Fruit fly (Drosophila melanogaster) whole organism, prepupa: ENCODE results near the gene Caper.
A peak's percentile ranks its signal among the peaks of the same experiment; 100 is the strongest.

Source experiments
- Blimp-1 ChIP-seq: fragments of 200-800 bp; sonication (Bioruptor generic); optimal IDR thresholded peaks from 3 replicates; lab custom pipeline; 2017; ENCODE audit warnings: missing biosample characterization, missing genetic modification characterization, mild to moderate bottlenecking, moderate library complexity, missing genetic modification reagents
- CG15336 ChIP-seq: fragments of 200-800 bp; sonication (Bioruptor generic); IDR thresholded peaks from 2 replicates; pipeline ENCODE4 v1.3.6; 2022; ENCODE audit warnings: missing biosample characterization, missing genetic modification characterization
- CG16779 ChIP-seq: fragments of 200-800 bp; sonication (Bioruptor generic); optimal IDR thresholded peaks from 3 replicates; lab custom pipeline; 2017; ENCODE audit warnings: missing biosample characterization, mild to moderate bottlenecking, missing genetic modification characterization
- CG31627 ChIP-seq: fragments of 200-800 bp; sonication (Bioruptor generic); optimal IDR thresholded peaks from 3 replicates; lab custom pipeline; 2016; ENCODE audit warnings: missing biosample characterization, missing genetic modification characterization
- CG6163 ChIP-seq: fragments of 200-800 bp; sonication (Bioruptor generic); IDR thresholded peaks from 3 replicates; pipeline ENCODE4 v1.3.6; 2022; ENCODE audit warnings: missing biosample characterization, missing genetic modification characterization
- CG6854 ChIP-seq: fragments of 200-800 bp; sonication (Bioruptor generic); optimal IDR thresholded peaks from 2 replicates; lab custom pipeline; 2017; ENCODE audit warnings: missing biosample characterization, mild to moderate bottlenecking, missing genetic modification characterization
- Eip75B ChIP-seq: fragments of 200-800 bp; sonication (Bioruptor generic); optimal IDR thresholded peaks from 3 replicates; lab custom pipeline; 2016; ENCODE audit warnings: missing biosample characterization, missing genetic modification characterization
- Lpt ChIP-seq: fragments of 200-800 bp; sonication (Bioruptor generic); optimal IDR thresholded peaks from 3 replicates; lab custom pipeline; 2016; ENCODE audit warnings: missing biosample characterization, missing genetic modification characterization
- OdsH ChIP-seq: fragments of 200-800 bp; sonication (Bioruptor generic); optimal IDR thresholded peaks from 3 replicates; lab custom pipeline; 2016; ENCODE audit warnings: missing biosample characterization, missing genetic modification characterization
- Sox102F ChIP-seq: fragments of 200-800 bp; sonication (Bioruptor generic); optimal IDR thresholded peaks from 2 replicates; lab custom pipeline; 2016; ENCODE audit warnings: missing biosample characterization, mild to moderate bottlenecking, missing genetic modification characterization
- cyc ChIP-seq: fragments of 200-800 bp; sonication (Bioruptor generic); optimal IDR thresholded peaks from 3 replicates; lab custom pipeline; 2016; ENCODE audit warnings: missing biosample characterization, missing genetic modification characterization
- fd85E ChIP-seq: fragments of 200-800 bp; sonication (Bioruptor generic); optimal IDR thresholded peaks from 3 replicates; lab custom pipeline; 2016; ENCODE audit warnings: missing biosample characterization, missing genetic modification characterization
- lz ChIP-seq: fragments of 200-800 bp; sonication (Bioruptor generic); optimal IDR thresholded peaks from 3 replicates; lab custom pipeline; 2016; ENCODE audit warnings: missing biosample characterization, missing genetic modification characterization
- pdm3 ChIP-seq: fragments of 200-800 bp; sonication (Bioruptor generic); optimal IDR thresholded peaks from 3 replicates; lab custom pipeline; 2016; ENCODE audit warnings: missing biosample characterization, missing genetic modification characterization

- no peak for TF ChIP-seq fd85E (GFP tag; lab: Kevin White, UChicago)
- TF ChIP-seq CG15336 (GFP tag; lab: Robert Waterston, UW) = 0 out of 2 replicates have a peak, but pooled peaks have one; percentile 10
- TF ChIP-seq pdm3 (GFP tag; lab: Kevin White, UChicago) = no peak
- TF ChIP-seq Sox102F (GFP tag; lab: Kevin White, UChicago) = no peak
- TF ChIP-seq CG6163 (GFP tag; lab: Robert Waterston, UW) = no peak; the same call in 2 of the 3 replicates
- peak; percentile 77 for TF ChIP-seq Blimp-1 (GFP tag; lab: Kevin White, UChicago)
- TF ChIP-seq Lpt = no peak
- no peak for TF ChIP-seq OdsH
- no peak for TF ChIP-seq CG16779 (tag; lab: Kevin White, UChicago)
- TF ChIP-seq cyc (GFP tag; lab: Kevin White, UChicago) = peak; percentile 23
- TF ChIP-seq Eip75B (GFP tag; lab: Kevin White, UChicago) = peak; percentile 24
- TF ChIP-seq CG6854 = no peak
- peak; percentile 7 for TF ChIP-seq CG31627 (GFP tag; lab: Kevin White, UChicago)
- TF ChIP-seq lz (GFP tag; lab: Kevin White, UChicago) = peak; percentile 28
These were observed 23.8 kb downstream of the Caper start, which contains the start of gene Mnn1 for dm6 chr2L:7056189-7056926.
